Fruit fly (Drosophila melanogaster): ENCODE results near the gene fu.

fu gene

DNA sequence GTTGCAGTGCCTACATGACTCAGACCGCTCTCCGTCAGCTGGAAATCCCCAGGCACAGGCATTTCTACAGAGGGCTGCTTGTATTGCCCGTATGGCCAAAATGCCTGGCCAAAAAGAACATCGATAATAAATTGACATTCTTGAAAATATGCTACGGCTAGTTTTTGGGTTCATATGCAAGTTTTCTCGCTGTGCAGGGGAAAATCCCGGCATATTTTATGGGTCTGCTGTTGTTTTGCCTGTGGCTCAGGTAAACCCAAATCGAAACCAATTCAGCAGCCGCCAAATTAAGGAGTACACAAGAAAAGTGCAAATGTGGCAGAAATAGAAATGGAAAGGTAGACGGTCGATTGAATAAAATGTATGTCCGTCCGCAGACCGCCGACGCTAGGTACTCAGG lies 27.4 kb downstream of the fu start:
- TF ChIP-seq CG34367 (tag; optimal IDR thresholded peaks at IDR 0.05) (no peak), CG17806 (tag; optimal IDR thresholded peaks at IDR 0.05) (no peak), rn (GFP tag; IDR thresholded peaks at IDR 0.05) (no peak)

DNA sequence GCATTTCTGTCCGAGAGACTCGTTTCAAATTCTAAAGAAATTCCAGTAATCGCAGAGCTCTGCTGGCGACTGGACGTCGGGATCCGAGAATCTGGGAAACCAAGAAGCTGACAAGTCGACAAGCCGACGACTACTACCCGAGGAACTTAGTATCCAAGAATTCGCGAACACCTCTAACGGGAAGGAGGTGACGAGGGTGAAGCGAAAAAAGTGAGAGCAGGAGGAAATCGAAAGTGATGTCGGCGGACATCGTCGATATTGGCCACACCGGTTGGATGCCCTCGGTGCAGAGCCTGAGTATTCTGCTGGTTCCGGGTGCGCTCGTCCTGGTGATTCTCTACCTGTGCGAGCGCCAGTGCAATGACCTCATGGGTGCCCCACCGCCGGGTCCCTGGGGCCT lies 28.2 kb downstream of the fu start, which contains the start of gene phtm:
Gene phtm (plus strand): TSS at position 41 of the 400 bp plus-strand sequence.
- TF ChIP-seq CG8159 (tag; optimal IDR thresholded peaks at IDR 0.05) (no peak), EcR (GFP tag; optimal IDR thresholded peaks at IDR 0.05) (peak; percentile 20), CG10348 (GFP tag; IDR thresholded peaks at IDR 0.05) (no peak), D1 (tag; optimal IDR thresholded peaks at IDR 0.05) (no peak)

DNA sequence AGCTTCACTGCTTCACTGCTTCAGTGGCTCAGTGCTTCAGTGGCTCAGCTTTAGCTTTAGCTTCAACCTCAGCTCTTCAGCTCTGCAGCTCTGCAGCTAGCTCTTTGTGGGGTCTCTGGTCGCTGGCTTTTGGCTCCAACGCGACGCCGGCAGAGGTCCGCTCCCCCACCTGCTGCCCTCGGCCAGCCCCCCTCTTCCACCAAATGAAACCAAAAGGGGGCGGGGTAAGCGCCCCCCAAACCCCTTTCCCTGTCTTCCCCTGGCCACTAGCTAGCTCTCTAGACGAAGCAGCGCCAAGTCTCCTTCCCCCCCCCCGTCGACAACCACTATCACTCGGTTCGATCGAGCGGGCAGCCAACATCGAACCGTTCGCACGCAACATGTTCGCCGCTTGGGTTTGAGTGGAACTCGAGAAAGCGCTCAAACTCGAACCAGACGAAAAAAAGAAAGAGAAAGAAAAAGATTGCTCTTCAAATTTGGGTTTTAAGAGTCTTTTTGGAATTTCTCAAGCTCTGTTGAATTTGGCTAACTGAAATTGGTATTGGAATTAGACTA lies 35.5 kb downstream of the fu start, which contains the start of gene Cyp18a1:
Gene Cyp18a1 (minus strand): TSS at position 95 of the 555 bp plus-strand sequence.
- TF ChIP-seq fd96Ca (GFP tag; IDR thresholded peaks at IDR 0.05) (no peak), CG32121 (GFP tag; IDR thresholded peaks at IDR 0.05) (0 out of 2 replicates have a peak, but pooled peaks have one; percentile 18), EcR (GFP tag; optimal IDR thresholded peaks at IDR 0.05) (peak; percentile 67), CG13204 (GFP tag; optimal IDR thresholded peaks at IDR 0.05) (peak; percentile 76)

DNA sequence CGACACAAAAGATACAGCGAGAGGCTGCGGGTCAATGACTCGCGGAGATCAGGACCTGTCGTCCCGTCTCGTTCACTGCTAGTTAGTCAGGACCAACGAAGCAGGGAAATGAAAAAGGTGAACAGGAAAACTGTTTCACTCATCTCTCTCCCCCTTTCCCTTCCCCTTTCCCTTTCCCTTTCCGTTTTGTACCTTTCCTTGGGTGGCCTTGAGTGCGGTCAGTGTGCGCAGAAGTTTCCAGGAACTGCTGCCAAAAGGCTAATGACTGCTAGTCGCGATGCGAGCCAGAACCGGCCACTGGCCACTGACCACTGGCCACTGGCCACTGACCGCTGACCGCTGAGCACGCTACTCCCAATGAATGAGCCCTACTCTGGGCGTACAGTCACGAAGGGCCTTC lies 38.0 kb downstream of the fu start:
- TF ChIP-seq CG32121 (GFP tag; IDR thresholded peaks at IDR 0.05) (no peak), CG4496 (GFP tag; IDR thresholded peaks at IDR 0.05) (no peak), CG9948 (tag; optimal IDR thresholded peaks at IDR 0.05) (no peak), CG34367 (tag; optimal IDR thresholded peaks at IDR 0.05) (no peak), gl (tag; optimal IDR thresholded peaks at IDR 0.05) (no peak), EcR (GFP tag; optimal IDR thresholded peaks at IDR 0.05) (peak; percentile 98), CG15710 (tag; optimal IDR thresholded peaks at IDR 0.05) (no peak)

DNA sequence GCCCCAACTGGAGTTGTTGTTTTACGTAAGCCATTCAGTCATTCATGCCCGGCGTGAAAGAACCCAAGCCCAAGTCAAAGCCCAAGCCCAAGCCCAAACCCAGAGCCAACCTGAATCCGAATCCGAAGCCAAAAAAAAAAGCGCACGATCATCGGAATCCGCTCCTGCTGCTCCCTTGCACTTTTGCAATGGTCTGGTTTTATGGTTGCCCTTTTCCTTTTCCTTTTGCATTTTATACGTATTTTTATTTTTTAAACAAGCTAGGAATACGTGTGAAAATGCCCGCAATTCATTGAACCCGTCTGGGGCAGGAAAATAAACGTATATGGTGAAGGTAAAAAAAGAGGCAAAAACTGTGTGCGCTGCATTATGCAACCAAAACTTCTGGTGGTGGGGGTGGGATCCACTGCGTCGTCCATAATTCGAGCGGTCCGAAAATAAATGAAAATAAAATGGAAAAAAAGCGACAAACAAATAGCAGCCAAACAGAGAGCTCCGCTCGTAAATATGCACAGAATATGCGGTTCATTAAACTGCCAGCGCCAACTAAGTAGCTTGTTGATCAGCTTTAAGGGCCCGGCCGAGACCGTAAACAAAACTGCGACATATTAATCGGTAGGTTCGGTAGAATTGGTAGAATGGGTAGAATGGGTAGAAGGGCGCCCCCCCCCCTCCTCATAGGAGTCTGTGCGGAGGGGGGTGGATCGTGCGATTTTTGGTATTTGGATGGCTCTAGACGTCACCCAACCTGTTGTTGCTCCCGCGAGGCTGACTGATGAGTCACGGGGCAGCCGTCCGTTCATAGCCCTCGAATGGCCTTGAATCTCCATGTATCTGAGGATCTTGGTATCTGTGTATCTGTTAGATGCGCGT lies 41.9 kb downstream of the fu start:
- TF ChIP-seq Pif1A (GFP tag; optimal IDR thresholded peaks at IDR 0.05): no peak
- no peak for TF ChIP-seq CG9948 (tag; optimal IDR thresholded peaks at IDR 0.05)
- TF ChIP-seq CG34367 (tag; optimal IDR thresholded peaks at IDR 0.05): no peak
- no peak for TF ChIP-seq CG15710 (tag; optimal IDR thresholded peaks at IDR 0.05)
- peak; percentile 92 for TF ChIP-seq EcR (GFP tag; optimal IDR thresholded peaks at IDR 0.05)
- peak; percentile 26 for TF ChIP-seq gl (tag; optimal IDR thresholded peaks at IDR 0.05)
- TF ChIP-seq CG8301 (tag; optimal IDR thresholded peaks at IDR 0.05): no peak
- peak; percentile 28 for TF ChIP-seq CG8159 (tag; optimal IDR thresholded peaks at IDR 0.05)
- TF ChIP-seq CG10348 (GFP tag; IDR thresholded peaks at IDR 0.05): no peak
- no peak for TF ChIP-seq CG32121 (GFP tag; IDR thresholded peaks at IDR 0.05)
- TF ChIP-seq CG14655 (GFP tag; optimal IDR thresholded peaks at IDR 0.05): no peak

DNA sequence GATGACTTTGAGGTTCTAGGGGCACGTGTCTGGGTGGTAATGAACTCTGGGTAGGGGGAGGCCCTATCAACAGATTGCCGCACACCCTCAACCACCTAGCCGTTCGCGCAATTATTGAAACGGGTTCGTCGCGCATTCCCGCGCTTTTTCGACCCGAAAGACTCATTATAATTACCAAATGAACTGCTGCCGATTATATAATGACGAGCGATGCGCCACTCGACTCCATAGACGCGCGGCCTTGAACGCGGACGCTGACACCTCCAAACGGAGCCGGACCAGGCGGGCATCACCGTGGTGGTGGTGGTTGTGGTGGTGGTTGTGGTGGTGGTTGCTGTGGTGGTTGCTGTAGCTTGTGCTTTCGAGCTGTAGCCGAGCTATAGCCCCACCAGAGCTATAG lies 43.0 kb downstream of the fu start:
- TF ChIP-seq gl (tag; optimal IDR thresholded peaks at IDR 0.05) (no peak), CG4496 (GFP tag; IDR thresholded peaks at IDR 0.05) (no peak), EcR (GFP tag; optimal IDR thresholded peaks at IDR 0.05) (peak; percentile 21)

DNA sequence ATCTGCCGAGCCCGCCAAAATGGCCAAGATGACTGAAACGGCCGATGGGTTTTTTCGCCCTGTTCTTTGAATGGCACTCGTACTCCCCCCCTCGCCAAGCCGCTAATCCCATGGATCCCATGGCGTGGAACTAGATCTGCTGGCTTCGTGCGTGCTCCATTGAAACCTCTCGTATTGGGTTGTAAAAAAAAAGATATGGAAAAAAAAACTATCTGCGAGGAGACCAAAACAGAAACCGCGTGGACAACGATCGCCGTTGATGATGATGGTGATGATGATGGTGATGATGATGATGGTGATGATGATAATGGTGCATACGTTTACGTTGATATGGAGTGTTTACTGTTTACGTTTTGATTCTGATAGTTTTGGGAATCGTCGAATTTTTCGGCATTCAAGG lies 44.2 kb downstream of the fu start:
- no peak for TF ChIP-seq CG15710 (tag; optimal IDR thresholded peaks at IDR 0.05)
- TF ChIP-seq Pif1A (GFP tag; optimal IDR thresholded peaks at IDR 0.05): no peak
- no peak for TF ChIP-seq CG17806 (tag; optimal IDR thresholded peaks at IDR 0.05)
- peak; percentile 6 for TF ChIP-seq CG34367 (tag; optimal IDR thresholded peaks at IDR 0.05)
- peak; percentile 82 for TF ChIP-seq EcR (GFP tag; optimal IDR thresholded peaks at IDR 0.05)
- TF ChIP-seq CG8301 (tag; optimal IDR thresholded peaks at IDR 0.05): no peak
- no peak for TF ChIP-seq fd96Ca (GFP tag; IDR thresholded peaks at IDR 0.05)
- TF ChIP-seq CG8159 (tag; optimal IDR thresholded peaks at IDR 0.05): peak; percentile 2

DNA sequence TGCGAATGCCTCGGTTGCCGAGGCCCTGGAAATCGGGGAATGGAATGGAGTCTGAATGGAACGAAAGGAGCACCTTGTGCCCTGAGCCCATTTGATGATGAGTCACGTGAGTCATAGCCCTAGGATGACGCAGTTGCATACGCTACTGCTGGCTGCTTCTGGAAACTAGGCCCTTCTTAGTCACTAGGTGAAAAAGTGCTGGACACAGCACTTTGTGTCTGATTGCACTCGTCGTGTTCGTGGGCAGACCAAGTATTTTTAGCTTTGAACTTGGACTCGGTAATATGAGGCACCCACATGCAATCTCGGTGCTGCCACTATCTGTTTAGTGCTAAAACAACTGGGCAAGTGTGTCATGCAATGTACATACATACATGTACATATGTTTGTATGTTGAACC lies 44.7 kb downstream of the fu start:
- no peak for TF ChIP-seq fd96Ca (GFP tag; IDR thresholded peaks at IDR 0.05)
- TF ChIP-seq CG8159 (tag; optimal IDR thresholded peaks at IDR 0.05): no peak
- no peak for TF ChIP-seq Snoo (tag; optimal IDR thresholded peaks at IDR 0.05)
- TF ChIP-seq Pif1B (GFP tag; optimal IDR thresholded peaks at IDR 0.05): no peak
- TF ChIP-seq CG17806 (tag; optimal IDR thresholded peaks at IDR 0.05): no peak
- no peak for TF ChIP-seq CG8301 (tag; optimal IDR thresholded peaks at IDR 0.05)
- TF ChIP-seq Ets98B (GFP tag; IDR thresholded peaks at IDR 0.05): no peak
- TF ChIP-seq CG4496 (GFP tag; IDR thresholded peaks at IDR 0.05): no peak
- TF ChIP-seq gl (tag; optimal IDR thresholded peaks at IDR 0.05): no peak
- no peak for TF ChIP-seq rn (GFP tag; IDR thresholded peaks at IDR 0.05)
- no peak for TF ChIP-seq CG13204 (GFP tag; optimal IDR thresholded peaks at IDR 0.05)
- TF ChIP-seq CG32121 (GFP tag; IDR thresholded peaks at IDR 0.05): no peak
- TF ChIP-seq CG9948 (tag; optimal IDR thresholded peaks at IDR 0.05): no peak
- no peak for TF ChIP-seq D1 (tag; optimal IDR thresholded peaks at IDR 0.05)
- TF ChIP-seq CG12605 (GFP tag; IDR thresholded peaks at IDR 0.05): no peak

All from whole organism, pupa.